Worm (Caenorhabditis elegans) whole organism, mixed stage, embryonic: Measurements from ENCODE around the gene golg-2.

Source experiments
- M03D4.4 ChIP-seq: sonication (generic microtip); optimal IDR thresholded peaks from 2 replicates; lab custom pipeline; 2017; ENCODE audit warnings: mild to moderate bottlenecking, missing genetic modification characterization, missing compliant biosample characterization
- bed-3 ChIP-seq: fragments of 200-800 bp; sonication (Bioruptor generic); optimal IDR thresholded peaks from 3 replicates; lab custom pipeline; 2018; ENCODE audit warnings: mild to moderate bottlenecking, missing genetic modification characterization, moderate library complexity, missing compliant biosample characterization
- elt-1 ChIP-seq: sonication (generic microtip); optimal IDR thresholded peaks from 2 replicates; lab custom pipeline; 2017; ENCODE audit warnings: missing genetic modification characterization, mild to moderate bottlenecking, missing compliant biosample characterization, antibody characterized with exemption, moderate library complexity, borderline replicate concordance; ENCODE audit not compliant: insufficient read depth
- nhr-12 ChIP-seq: fragments of 150-350 bp; optimal IDR thresholded peaks from 2 replicates; lab custom pipeline; 2014; ENCODE audit warnings: missing biosample characterization, missing genetic modification characterization
- snpc-4 ChIP-seq: fragments of 150-350 bp; optimal IDR thresholded peaks from 2 replicates; lab custom pipeline; 2014; ENCODE audit warnings: missing biosample characterization, missing genetic modification characterization
- unc-62 ChIP-seq: fragments of 150-350 bp; optimal IDR thresholded peaks from 2 replicates; lab custom pipeline; 2014; ENCODE audit warnings: missing biosample characterization, missing genetic modification reagents, missing genetic modification characterization
- zip-8 ChIP-seq: fragments of 150-350 bp; optimal IDR thresholded peaks from 2 replicates; lab custom pipeline; 2014; ENCODE audit warnings: missing biosample characterization, missing genetic modification characterization
- ztf-11 ChIP-seq: fragments of 150-350 bp; optimal IDR thresholded peaks from 2 replicates; lab custom pipeline; 2014; ENCODE audit warnings: missing biosample characterization, missing genetic modification characterization

DNA sequence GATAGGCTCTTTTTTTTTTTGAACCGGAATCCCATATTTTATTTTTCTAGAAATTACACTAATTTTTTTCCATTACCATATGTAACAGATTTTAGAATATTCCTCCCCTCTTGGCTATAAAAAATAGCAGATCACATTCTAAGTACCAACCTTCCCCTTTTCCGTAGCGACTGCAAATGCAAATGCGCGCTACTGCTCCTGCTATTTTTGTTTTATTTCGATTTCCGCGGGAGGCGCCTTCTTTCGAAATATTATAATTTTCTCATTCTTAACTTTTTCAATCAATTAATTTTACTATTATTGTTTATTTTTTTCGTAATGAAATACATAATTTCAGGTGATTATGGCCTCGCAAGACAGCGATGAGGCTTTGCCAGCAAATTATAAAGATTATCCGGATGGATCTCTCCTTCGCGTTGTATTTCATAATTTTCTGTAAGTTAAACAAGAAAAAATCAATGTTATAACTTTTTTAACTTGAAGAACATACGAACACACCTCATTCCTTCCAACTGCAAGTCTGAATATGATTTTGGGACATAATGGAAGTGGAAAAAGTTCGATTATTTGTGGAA is 22.0 kb upstream of the golg-2 start, which contains the start of gene smc-5:
- no peak for TF ChIP-seq snpc-4
- no peak for TF ChIP-seq M03D4.4 (tag; lab: Kevin White, UChicago)
- no peak for TF ChIP-seq unc-62 (GFP tag; lab: Kevin White, UChicago)
- no peak for TF ChIP-seq bed-3 (GFP tag; lab: Kevin White, UChicago)
- TF ChIP-seq elt-1 (tag; lab: Kevin White, UChicago) = no peak
- no peak for TF ChIP-seq ztf-11
- TF ChIP-seq zip-8 (tag; lab: Kevin White, UChicago) = no peak
- TF ChIP-seq nhr-12 = no peak
